Fruit fly (Drosophila melanogaster): ENCODE measurements around the gene CG7255.

dm6 chr3L:15298658-15299057 lies 5.4 kb upstream of the CG7255 start, which contains the start of gene Best4:
- no peak for TF ChIP-seq Myc (optimal IDR thresholded peaks at IDR 0.05)
- TF ChIP-seq psq (optimal IDR thresholded peaks at IDR 0.05) = no peak
- TF ChIP-seq ttk (optimal IDR thresholded peaks at IDR 0.05) = no peak

All from Kc167 (cell line).